Fruit fly (Drosophila melanogaster): ENCODE measurements around the gene PhKgamma.
A peak's percentile ranks its signal among the peaks of the same experiment; 100 is the strongest.

The PhKgamma gene

DNA sequence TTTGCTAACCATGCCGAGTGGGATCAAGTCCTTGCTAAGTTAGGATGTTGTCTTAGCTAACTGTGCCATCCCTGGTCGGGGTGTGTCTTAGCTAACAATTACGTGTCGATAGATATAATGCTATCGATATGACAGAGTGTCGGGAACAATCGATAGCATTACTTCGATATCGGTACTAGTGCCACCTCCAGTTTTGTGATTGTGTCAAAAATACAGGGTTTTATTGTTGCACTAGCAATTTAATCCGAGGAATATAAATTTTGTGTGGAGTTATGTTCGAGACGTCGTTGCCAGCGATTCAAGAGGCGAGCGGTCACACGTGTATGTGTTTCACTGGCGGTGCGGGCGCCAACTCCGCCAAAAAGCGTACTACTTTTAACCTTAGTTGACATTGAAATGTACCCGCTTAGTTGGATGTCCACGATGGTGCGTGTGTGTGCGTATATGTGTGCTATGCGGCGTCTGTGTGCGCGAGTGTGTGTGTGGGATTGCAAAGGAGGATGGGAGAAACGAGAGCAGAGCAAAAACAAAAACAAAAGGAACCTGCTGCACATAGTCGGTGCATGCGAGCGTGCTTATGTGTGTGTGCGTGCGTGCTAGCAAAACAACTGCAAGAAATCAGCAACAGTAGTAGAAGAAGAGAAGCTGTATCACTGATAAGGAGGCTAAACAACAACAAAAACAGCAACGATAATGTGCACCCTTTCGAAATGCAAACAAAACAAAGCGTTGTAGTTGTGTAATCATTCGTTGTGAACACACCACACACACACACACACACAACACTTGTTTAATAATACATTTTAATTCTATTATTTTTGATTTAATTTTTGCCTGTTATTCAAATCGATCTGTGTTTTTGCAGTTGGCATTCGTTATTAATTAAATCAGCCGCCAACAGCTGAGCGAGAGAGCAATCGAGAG lies at the start of gene PhKgamma:
Gene PhKgamma (plus strand): TSS at position 179 of the 924 bp plus-strand sequence.
- peak; percentile 70 for TF ChIP-seq CG13204 (GFP tag; optimal IDR thresholded peaks at IDR 0.05)
- TF ChIP-seq CG4496 (GFP tag; IDR thresholded peaks at IDR 0.05), result peak; percentile 49; the same call in 2 of the 3 replicates
- peak; percentile 51 for TF ChIP-seq CG8301 (tag; optimal IDR thresholded peaks at IDR 0.05)
- no peak for TF ChIP-seq CG10348 (GFP tag; IDR thresholded peaks at IDR 0.05)
- TF ChIP-seq CG34367 (tag; optimal IDR thresholded peaks at IDR 0.05), result peak; percentile 50
- TF ChIP-seq Snoo (tag; optimal IDR thresholded peaks at IDR 0.05), result no peak
- TF ChIP-seq Ets98B (GFP tag; IDR thresholded peaks at IDR 0.05), result peak; percentile 67
- peak; percentile 46 for TF ChIP-seq D1 (tag; optimal IDR thresholded peaks at IDR 0.05)
- TF ChIP-seq gl (tag; optimal IDR thresholded peaks at IDR 0.05), result peak; percentile 61
- peak; percentile 75 for TF ChIP-seq CG14655 (GFP tag; optimal IDR thresholded peaks at IDR 0.05)
- TF ChIP-seq CG15710 (tag; optimal IDR thresholded peaks at IDR 0.05), result peak; percentile 27
- TF ChIP-seq EcR (GFP tag; optimal IDR thresholded peaks at IDR 0.05), result peak; percentile 72
- TF ChIP-seq Pif1A (GFP tag; optimal IDR thresholded peaks at IDR 0.05), result peak; percentile 38
- TF ChIP-seq Pif1B (GFP tag; optimal IDR thresholded peaks at IDR 0.05), result peak; percentile 43
- TF ChIP-seq CG8159 (tag; optimal IDR thresholded peaks at IDR 0.05), result peak; percentile 37
- TF ChIP-seq CG9948 (tag; optimal IDR thresholded peaks at IDR 0.05), result no peak
- TF ChIP-seq CG32121 (GFP tag; IDR thresholded peaks at IDR 0.05), result no peak; the same call in 1 of the 2 replicates
- TF ChIP-seq CG12605 (GFP tag; IDR thresholded peaks at IDR 0.05), result peak; percentile 71
- TF ChIP-seq fd96Ca (GFP tag; IDR thresholded peaks at IDR 0.05), result peak; percentile 65; the same call in 2 of the 3 replicates
- TF ChIP-seq CG17806 (tag; optimal IDR thresholded peaks at IDR 0.05), result peak; percentile 37
- no peak for TF ChIP-seq rn (GFP tag; IDR thresholded peaks at IDR 0.05)

DNA sequence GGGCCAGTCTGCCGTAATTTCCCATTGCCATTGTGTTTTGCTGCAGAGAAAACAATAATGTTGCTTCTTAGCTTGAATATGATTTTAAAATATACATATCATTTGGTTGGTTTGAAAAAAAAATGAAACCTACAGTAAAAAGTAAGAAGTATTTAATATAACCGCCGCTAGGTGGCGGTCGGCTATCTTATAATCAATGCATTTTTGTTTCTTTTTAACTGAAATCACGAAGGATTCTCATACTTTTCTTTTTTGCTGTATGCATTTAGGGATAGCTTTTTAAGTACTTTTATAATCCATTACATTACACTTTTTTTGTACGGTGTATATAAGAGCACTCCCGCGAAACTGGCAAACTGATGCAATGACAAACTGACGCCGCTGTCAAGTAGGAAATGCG lies 43.5 kb upstream of the PhKgamma start:
- TF ChIP-seq CG4496 (GFP tag; IDR thresholded peaks at IDR 0.05) (no peak), CG9948 (tag; optimal IDR thresholded peaks at IDR 0.05) (peak; percentile 8), CG8159 (tag; optimal IDR thresholded peaks at IDR 0.05) (peak; percentile 24), CG17806 (tag; optimal IDR thresholded peaks at IDR 0.05) (peak; percentile 11), CG12605 (GFP tag; IDR thresholded peaks at IDR 0.05) (no peak), CG14655 (GFP tag; optimal IDR thresholded peaks at IDR 0.05) (peak; percentile 34), CG32121 (GFP tag; IDR thresholded peaks at IDR 0.05) (no peak), CG8301 (tag; optimal IDR thresholded peaks at IDR 0.05) (peak; percentile 20), rn (GFP tag; IDR thresholded peaks at IDR 0.05) (no peak), CG15710 (tag; optimal IDR thresholded peaks at IDR 0.05) (peak; percentile 20), CG10348 (GFP tag; IDR thresholded peaks at IDR 0.05) (no peak), fd96Ca (GFP tag; IDR thresholded peaks at IDR 0.05) (0 out of 3 replicates have a peak, but pooled peaks have one; percentile 18)

DNA sequence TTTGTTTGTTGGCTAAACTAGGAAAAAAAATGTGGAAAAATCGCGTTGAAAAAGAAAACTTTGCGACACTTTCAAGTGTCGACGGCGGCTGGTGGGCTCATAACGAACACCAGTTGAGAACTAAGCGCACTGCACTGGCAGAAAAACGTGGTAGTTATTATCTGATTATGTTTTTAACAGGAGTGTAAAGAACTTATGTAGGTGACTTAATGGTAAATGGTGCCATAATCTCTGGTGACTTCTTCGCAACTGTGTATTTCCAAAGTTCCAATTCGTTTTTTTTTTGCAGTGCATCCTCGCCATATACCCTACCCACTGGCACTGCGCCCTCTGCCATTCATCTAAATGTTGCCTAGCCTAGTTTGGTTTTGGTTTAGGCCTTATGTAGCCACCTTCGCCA lies 41.9 kb upstream of the PhKgamma start:
- peak; percentile 81 for TF ChIP-seq CG4496 (GFP tag; IDR thresholded peaks at IDR 0.05)
- peak; percentile 12 for TF ChIP-seq CG34367 (tag; optimal IDR thresholded peaks at IDR 0.05)
- TF ChIP-seq CG15710 (tag; optimal IDR thresholded peaks at IDR 0.05), result no peak
- peak; percentile 20 for TF ChIP-seq CG17806 (tag; optimal IDR thresholded peaks at IDR 0.05)
- TF ChIP-seq CG32121 (GFP tag; IDR thresholded peaks at IDR 0.05), result peak; percentile 67
- TF ChIP-seq CG9948 (tag; optimal IDR thresholded peaks at IDR 0.05), result peak; percentile 22
- peak; percentile 15 for TF ChIP-seq CG8159 (tag; optimal IDR thresholded peaks at IDR 0.05)
- TF ChIP-seq EcR (GFP tag; optimal IDR thresholded peaks at IDR 0.05), result no peak
- no peak for TF ChIP-seq CG13204 (GFP tag; optimal IDR thresholded peaks at IDR 0.05)
- no peak for TF ChIP-seq gl (tag; optimal IDR thresholded peaks at IDR 0.05)
- TF ChIP-seq D1 (tag; optimal IDR thresholded peaks at IDR 0.05), result no peak
- TF ChIP-seq CG14655 (GFP tag; optimal IDR thresholded peaks at IDR 0.05), result peak; percentile 62
- TF ChIP-seq fd96Ca (GFP tag; IDR thresholded peaks at IDR 0.05), result peak; percentile 80
- peak; percentile 62 for TF ChIP-seq CG8301 (tag; optimal IDR thresholded peaks at IDR 0.05)
- peak; percentile 20 for TF ChIP-seq Pif1A (GFP tag; optimal IDR thresholded peaks at IDR 0.05)
- TF ChIP-seq CG12605 (GFP tag; IDR thresholded peaks at IDR 0.05), result peak; percentile 48; the same call in 1 of the 2 replicates
- TF ChIP-seq Snoo (tag; optimal IDR thresholded peaks at IDR 0.05), result no peak
- TF ChIP-seq CG10348 (GFP tag; IDR thresholded peaks at IDR 0.05), result no peak
- no peak for TF ChIP-seq rn (GFP tag; IDR thresholded peaks at IDR 0.05)
- peak; percentile 72 for TF ChIP-seq Ets98B (GFP tag; IDR thresholded peaks at IDR 0.05)
- no peak for TF ChIP-seq Pif1B (GFP tag; optimal IDR thresholded peaks at IDR 0.05)

DNA sequence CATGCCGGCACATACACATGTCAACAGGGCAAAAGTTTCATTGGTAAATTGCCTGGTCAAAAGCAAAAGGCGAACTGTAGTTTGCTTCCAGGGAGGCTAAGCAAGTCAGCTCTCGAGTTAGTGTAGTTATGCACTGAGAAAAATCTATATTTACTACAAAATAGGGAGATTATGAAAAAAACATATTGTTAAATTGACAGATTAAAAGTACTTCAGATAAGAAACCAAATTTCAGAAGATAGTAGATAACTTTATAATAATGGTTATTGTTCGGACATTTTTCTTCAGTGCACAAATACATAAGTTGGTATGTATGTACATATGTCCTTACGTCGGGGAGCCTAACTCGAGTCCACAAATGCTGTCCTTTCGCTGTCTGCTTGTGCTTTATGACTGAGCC lies 37.8 kb upstream of the PhKgamma start:
- TF ChIP-seq Ets98B (GFP tag; IDR thresholded peaks at IDR 0.05) (peak; percentile 51), Pif1B (GFP tag; optimal IDR thresholded peaks at IDR 0.05) (peak; percentile 31), CG32121 (GFP tag; IDR thresholded peaks at IDR 0.05) (peak; percentile 55; the same call in 1 of the 2 replicates), CG4496 (GFP tag; IDR thresholded peaks at IDR 0.05) (peak; percentile 70), Snoo (tag; optimal IDR thresholded peaks at IDR 0.05) (no peak), CG8159 (tag; optimal IDR thresholded peaks at IDR 0.05) (peak; percentile 75), CG8301 (tag; optimal IDR thresholded peaks at IDR 0.05) (peak; percentile 74), CG12605 (GFP tag; IDR thresholded peaks at IDR 0.05) (peak; percentile 70), D1 (tag; optimal IDR thresholded peaks at IDR 0.05) (peak; percentile 26), gl (tag; optimal IDR thresholded peaks at IDR 0.05) (peak; percentile 10), CG9948 (tag; optimal IDR thresholded peaks at IDR 0.05) (peak; percentile 78), CG14655 (GFP tag; optimal IDR thresholded peaks at IDR 0.05) (peak; percentile 74), EcR (GFP tag; optimal IDR thresholded peaks at IDR 0.05) (no peak), CG13204 (GFP tag; optimal IDR thresholded peaks at IDR 0.05) (no peak), fd96Ca (GFP tag; IDR thresholded peaks at IDR 0.05) (0 out of 3 replicates have a peak, but pooled peaks have one; percentile 26), CG34367 (tag; optimal IDR thresholded peaks at IDR 0.05) (peak; percentile 48), CG17806 (tag; optimal IDR thresholded peaks at IDR 0.05) (peak; percentile 74), CG10348 (GFP tag; IDR thresholded peaks at IDR 0.05) (no peak), CG15710 (tag; optimal IDR thresholded peaks at IDR 0.05) (peak; percentile 65), rn (GFP tag; IDR thresholded peaks at IDR 0.05) (peak; percentile 29; the same call in 1 of the 2 replicates), Pif1A (GFP tag; optimal IDR thresholded peaks at IDR 0.05) (peak; percentile 60)
